Fruit fly (Drosophila melanogaster): ENCODE measurements around the gene RpL7-like.
A peak's percentile ranks its signal among the peaks of the same experiment; 100 is the strongest.

The RpL7-like gene

dm6 chr2L:12010100-12010876 lies 45.8 kb upstream of the RpL7-like start (continued):
- peak; percentile 96 for TF ChIP-seq CG5180 (GFP tag; optimal IDR thresholded peaks at IDR 0.05)
- TF ChIP-seq CG32767 (GFP tag; IDR thresholded peaks at IDR 0.05) = no peak

- TF ChIP-seq Fer1 (GFP tag; optimal IDR thresholded peaks at IDR 0.05) (peak; percentile 96), CG4404 (GFP tag; IDR thresholded peaks at IDR 0.05) (no peak), sna (GFP tag; IDR thresholded peaks at IDR 0.05; ENCODE audit: partially characterized antibody) (no peak), sisA (GFP tag; IDR thresholded peaks at IDR 0.05) (no peak), Dbx (GFP tag; IDR thresholded peaks at IDR 0.05) (no peak), vvl (GFP tag; IDR thresholded peaks at IDR 0.05) (no peak), CG7928 (GFP tag; optimal IDR thresholded peaks at IDR 0.05) (peak; percentile 73), ap (GFP tag; IDR thresholded peaks at IDR 0.05) (no peak), CG12942 (GFP tag; optimal IDR thresholded peaks at IDR 0.05) (peak; percentile 86), CG12769 (tag; optimal IDR thresholded peaks at IDR 0.05) (peak; percentile 94), Mes4 (GFP tag; optimal IDR thresholded peaks at IDR 0.05) (peak; percentile 34), Lhr (GFP tag; optimal IDR thresholded peaks at IDR 0.05) (no peak), aop (GFP tag; IDR thresholded peaks at IDR 0.05) (no peak), pho (GFP tag; optimal IDR thresholded peaks at IDR 0.05) (peak; percentile 90), CG14050 (GFP tag; IDR thresholded peaks at IDR 0.05) (no peak), CG10267 (tag; optimal IDR thresholded peaks at IDR 0.05) (peak; percentile 85), Hsf (GFP tag; optimal IDR thresholded peaks at IDR 0.05) (peak; percentile 86), BEAF-32 (GFP tag; optimal IDR thresholded peaks at IDR 0.05) (peak; percentile 20), CG10543 (GFP tag; optimal IDR thresholded peaks at IDR 0.05) (peak; percentile 93), Antp (GFP tag; optimal IDR thresholded peaks at IDR 0.05) (peak; percentile 38), CG14441 (GFP tag; IDR thresholded peaks at IDR 0.05) (no peak), kni (GFP tag; optimal IDR thresholded peaks at IDR 0.05) (no peak), Ets65A (GFP tag) (peak; percentile 93), CG3065 (GFP tag; optimal IDR thresholded peaks at IDR 0.05) (peak; percentile 66), CG9437 (GFP tag; optimal IDR thresholded peaks at IDR 0.05) (peak; percentile 85), zfh2 (GFP tag; optimal IDR thresholded peaks at IDR 0.05) (peak; percentile 81), C15 (GFP tag; IDR thresholded peaks at IDR 0.05) (no peak), sens-2 (GFP tag; IDR thresholded peaks at IDR 0.05) (no peak), pita (GFP tag; optimal IDR thresholded peaks at IDR 0.05) (no peak), Bdp1 (GFP tag; optimal IDR thresholded peaks at IDR 0.05) (peak; percentile 65), Elba2 (GFP tag; optimal IDR thresholded peaks at IDR 0.05) (no peak), CG11560 (tag; IDR thresholded peaks at IDR 0.05) (no peak), CG7987 (GFP tag; optimal IDR thresholded peaks at IDR 0.05) (peak; percentile 30), abd-A (tag; optimal IDR thresholded peaks at IDR 0.05) (peak; percentile 100), CG17912 (GFP tag; optimal IDR thresholded peaks at IDR 0.05) (no peak), vnd (GFP tag; IDR thresholded peaks at IDR 0.05; ENCODE audit: partially characterized antibody) (no peak), CG18619 (GFP tag; optimal IDR thresholded peaks at IDR 0.05) (peak; percentile 94), ttk (GFP tag; IDR thresholded peaks at IDR 0.05) (no peak), CG9727 (GFP tag; optimal IDR thresholded peaks at IDR 0.05) (peak; percentile 92), CG12744 (GFP tag; optimal IDR thresholded peaks at IDR 0.05) (peak; percentile 64), CG33557 (GFP tag; optimal IDR thresholded peaks at IDR 0.05) (peak; percentile 91), CrebB (tag; optimal IDR thresholded peaks at IDR 0.05) (peak; percentile 92), CG34376 (GFP tag; optimal IDR thresholded peaks at IDR 0.05) (no peak), CG15601 (tag; optimal IDR thresholded peaks at IDR 0.05) (no peak)
Observed at dm6 chr2L:12010877-12011666, 45.1 kb upstream of the RpL7-like start.

All from whole organism, embryonic.